Fruit fly (Drosophila melanogaster): ENCODE measurements around the gene Setx.

Gene Setx

DNA sequence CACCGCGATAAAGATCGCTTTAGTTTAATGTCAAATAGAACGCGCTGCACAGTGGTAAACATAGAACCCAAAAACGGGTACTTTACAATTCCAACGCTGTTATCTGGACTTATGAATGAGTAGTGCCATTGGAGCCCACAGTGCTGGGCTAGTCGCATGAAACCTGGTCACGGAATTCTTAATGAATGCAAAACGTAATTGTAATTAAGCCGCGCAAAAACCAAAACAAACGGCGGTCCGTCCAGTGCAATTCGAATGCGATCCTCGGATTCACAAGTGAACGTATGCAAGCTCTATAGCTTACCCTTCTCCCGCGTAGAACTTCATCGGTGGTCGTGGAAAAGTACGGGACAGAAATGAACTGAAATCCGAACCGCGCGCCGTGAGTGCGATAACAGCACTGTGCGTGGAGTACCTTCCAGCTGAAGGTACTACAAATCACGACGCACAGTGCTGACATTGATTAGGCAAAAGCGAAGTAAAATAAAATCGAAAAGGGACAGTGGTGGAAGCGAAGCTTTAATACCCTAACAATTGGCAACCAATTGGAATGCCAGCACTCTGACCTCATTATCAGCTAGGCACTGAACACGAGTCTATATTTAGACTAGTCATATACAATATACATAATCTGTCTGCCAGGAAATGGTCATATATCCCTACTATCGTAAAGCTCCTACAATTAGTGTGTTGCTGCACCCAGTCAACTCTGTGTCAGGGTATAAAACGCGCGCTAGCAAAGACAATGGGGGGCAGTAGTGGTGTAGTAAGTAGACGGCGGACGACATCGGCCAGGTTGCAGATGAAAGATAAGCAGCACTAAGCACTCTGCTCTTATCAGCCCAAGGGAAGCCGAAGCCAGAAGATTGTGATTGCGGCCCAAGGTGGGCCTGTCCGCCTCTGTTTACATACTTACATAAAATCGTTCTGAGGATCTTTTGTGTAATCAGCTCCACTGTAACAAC lies 48.2 kb upstream of the Setx start:
- TF ChIP-seq ey (GFP tag; optimal IDR thresholded peaks at IDR 0.05) (peak; percentile 62), dl (GFP tag; optimal IDR thresholded peaks at IDR 0.05; ENCODE audit: insufficient read depth in 1 of 2, partially characterized antibody in 2 of 2) (no peak), OdsH (GFP tag; optimal IDR thresholded peaks at IDR 0.05) (peak; percentile 26), CG9705 (GFP tag; optimal IDR thresholded peaks at IDR 0.05) (no peak), Sp1 (GFP tag; optimal IDR thresholded peaks at IDR 0.05) (peak; percentile 33), br (GFP tag; optimal IDR thresholded peaks at IDR 0.05) (peak; percentile 56), fru (GFP tag; optimal IDR thresholded peaks at IDR 0.05) (peak; percentile 85), jim (GFP tag; optimal IDR thresholded peaks at IDR 0.05) (no peak), foxo (GFP tag; optimal IDR thresholded peaks at IDR 0.05) (peak in 1 of 2 experiments; percentile 56), sv (GFP tag; optimal IDR thresholded peaks at IDR 0.05) (peak; percentile 60), sage (GFP tag; optimal IDR thresholded peaks at IDR 0.05) (no peak), Hnf4 (GFP tag; optimal IDR thresholded peaks at IDR 0.05) (peak; percentile 50), CrebA (GFP tag; optimal IDR thresholded peaks at IDR 0.05; ENCODE audit: borderline replicate concordance) (no peak), tai (GFP tag; optimal IDR thresholded peaks at IDR 0.05) (no peak), psq (GFP tag; optimal IDR thresholded peaks at IDR 0.05) (peak; percentile 45), Dif (GFP tag; optimal IDR thresholded peaks at IDR 0.05; ENCODE audit: partially characterized antibody) (no peak), Hr83 (GFP tag; optimal IDR thresholded peaks at IDR 0.05; ENCODE audit: poor library complexity, severe bottlenecking) (no peak), h (GFP tag; optimal IDR thresholded peaks at IDR 0.05) (peak; percentile 88), rgr (GFP tag; optimal IDR thresholded peaks at IDR 0.05) (peak; percentile 47), Mio (GFP tag; optimal IDR thresholded peaks at IDR 0.05) (no peak), HLH106 (tag; optimal IDR thresholded peaks at IDR 0.05) (peak; percentile 28), Jra (GFP tag; optimal IDR thresholded peaks at IDR 0.05) (peak; percentile 68), dsf (GFP tag; optimal IDR thresholded peaks at IDR 0.05; ENCODE audit: borderline replicate concordance) (no peak), woc (GFP tag; optimal IDR thresholded peaks at IDR 0.05) (peak; percentile 50)

DNA sequence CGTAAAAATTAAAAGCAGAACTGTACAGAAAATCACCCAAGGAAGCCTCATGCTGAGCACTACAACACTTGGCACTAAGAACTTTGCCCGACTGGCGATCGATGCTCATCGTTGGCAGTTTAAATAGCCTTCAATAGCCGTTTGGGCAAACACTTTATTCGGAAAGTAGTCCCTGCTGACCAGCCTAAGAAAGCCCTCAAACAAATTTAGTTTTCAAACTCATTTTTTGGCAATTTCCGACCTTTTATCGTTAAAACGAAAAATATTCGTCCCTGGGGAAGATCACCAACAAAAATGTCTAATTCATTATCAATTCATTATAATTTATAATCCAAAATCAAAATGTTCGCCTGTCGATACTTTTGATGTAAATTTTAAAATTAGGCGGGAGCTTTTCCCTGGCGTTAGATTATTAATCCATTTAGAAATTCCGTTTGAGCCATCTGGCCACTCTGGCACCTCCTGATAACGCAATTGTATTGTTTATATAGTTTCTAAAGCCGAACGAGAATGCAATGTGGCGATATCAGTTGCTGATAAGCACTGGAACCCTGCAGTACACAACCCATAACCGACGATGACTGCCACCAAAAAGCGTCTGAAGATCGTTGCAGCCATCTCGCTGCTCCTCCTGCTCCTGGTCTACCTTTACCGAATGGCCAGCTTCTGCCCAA lies 43.3 kb upstream of the Setx start, which contains the start of the genes mthl7 and Uxs:
Gene mthl7, minus strand, starts transcription at position 51 of the 674 bp plus-strand sequence.
Gene Uxs, plus strand, starts transcription at position 460 of the 674 bp plus-strand sequence.
- TF ChIP-seq Myc (optimal IDR thresholded peaks at IDR 0.05), result no peak
- no peak for TF ChIP-seq CG9705 (GFP tag; optimal IDR thresholded peaks at IDR 0.05)
- TF ChIP-seq Dif (GFP tag; optimal IDR thresholded peaks at IDR 0.05; ENCODE audit: partially characterized antibody), result no peak
- TF ChIP-seq pan (optimal IDR thresholded peaks at IDR 0.05), result no peak
- no peak for TF ChIP-seq Vsx2 (GFP tag; optimal IDR thresholded peaks at IDR 0.05; ENCODE audit: partially characterized antibody)
- no peak for TF ChIP-seq foxo (GFP tag; optimal IDR thresholded peaks at IDR 0.05)
- TF ChIP-seq dmrt93B (GFP tag; optimal IDR thresholded peaks at IDR 0.05), result no peak
- no peak for TF ChIP-seq fru (GFP tag; optimal IDR thresholded peaks at IDR 0.05)
- TF ChIP-seq h (GFP tag; optimal IDR thresholded peaks at IDR 0.05), result no peak
- TF ChIP-seq HLH106 (tag; optimal IDR thresholded peaks at IDR 0.05), result no peak
- no peak for TF ChIP-seq rgr (GFP tag; optimal IDR thresholded peaks at IDR 0.05)
- TF ChIP-seq Hnf4 (GFP tag; optimal IDR thresholded peaks at IDR 0.05), result no peak
- TF ChIP-seq Abd-B (GFP tag; optimal IDR thresholded peaks at IDR 0.05), result no peak
- no peak for TF ChIP-seq sv (GFP tag; optimal IDR thresholded peaks at IDR 0.05)
- TF ChIP-seq OdsH (GFP tag; optimal IDR thresholded peaks at IDR 0.05), result no peak
- no peak for TF ChIP-seq Jra (GFP tag; optimal IDR thresholded peaks at IDR 0.05)

DNA sequence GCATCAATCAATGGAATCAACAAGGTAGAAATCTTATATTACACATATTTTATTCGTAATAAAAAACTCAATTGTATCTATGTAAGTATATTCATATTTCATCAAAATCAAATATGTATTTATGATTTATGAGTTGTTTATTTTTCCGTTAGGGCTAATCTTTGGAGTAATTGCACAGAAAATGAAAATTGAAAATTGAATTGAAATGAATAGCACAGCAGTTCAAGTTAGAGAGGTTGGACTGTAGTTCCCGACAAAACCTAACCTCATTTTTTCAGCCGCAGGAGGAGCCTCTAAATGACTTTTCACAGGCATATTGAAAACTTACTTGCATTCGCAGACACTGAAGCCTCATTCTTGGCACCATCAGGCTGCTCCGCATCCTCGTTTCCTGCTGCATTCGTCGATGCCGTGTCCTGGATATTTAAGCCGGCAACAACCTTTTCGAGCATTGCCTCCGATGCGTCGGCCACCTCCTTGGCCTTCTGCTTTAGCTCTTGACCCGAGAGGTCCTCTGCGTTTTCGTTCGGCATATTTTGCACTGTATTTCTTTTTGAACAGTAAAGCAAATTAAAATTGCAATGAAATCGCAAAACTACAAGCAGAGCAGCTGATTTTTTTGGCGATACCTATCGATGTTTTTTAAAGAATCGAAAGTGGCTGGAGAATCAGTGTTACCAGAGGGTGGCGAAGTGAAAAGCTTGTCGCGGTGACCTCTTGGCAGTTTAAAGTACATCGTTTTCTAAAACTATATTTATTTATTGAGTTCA lies 40.7 kb upstream of the Setx start, which contains the start of gene Nmt:
Gene Nmt, minus strand, starts transcription at position 635 of the 770 bp plus-strand sequence.
- peak; percentile 52 for TF ChIP-seq woc (GFP tag; optimal IDR thresholded peaks at IDR 0.05)
- no peak for TF ChIP-seq Myc (optimal IDR thresholded peaks at IDR 0.05)
- peak; percentile 49 for TF ChIP-seq OdsH (GFP tag; optimal IDR thresholded peaks at IDR 0.05)
- peak; percentile 44 for TF ChIP-seq rgr (GFP tag; optimal IDR thresholded peaks at IDR 0.05)
- peak; percentile 44 for TF ChIP-seq Hr83 (GFP tag; optimal IDR thresholded peaks at IDR 0.05; ENCODE audit: poor library complexity, severe bottlenecking)
- TF ChIP-seq psq (GFP tag; optimal IDR thresholded peaks at IDR 0.05), result peak; percentile 30
- peak; percentile 1 for TF ChIP-seq h (GFP tag; optimal IDR thresholded peaks at IDR 0.05)
- no peak for TF ChIP-seq sv (GFP tag; optimal IDR thresholded peaks at IDR 0.05)
- TF ChIP-seq usp (GFP tag; optimal IDR thresholded peaks at IDR 0.05), result no peak
- TF ChIP-seq foxo (GFP tag; optimal IDR thresholded peaks at IDR 0.05), result peak in 1 of 2 experiments; percentile 58
- TF ChIP-seq ey (GFP tag; optimal IDR thresholded peaks at IDR 0.05), result peak; percentile 24
